Worm (Caenorhabditis elegans): ENCODE measurements around the gene bus-18.

The bus-18 gene

DNA sequence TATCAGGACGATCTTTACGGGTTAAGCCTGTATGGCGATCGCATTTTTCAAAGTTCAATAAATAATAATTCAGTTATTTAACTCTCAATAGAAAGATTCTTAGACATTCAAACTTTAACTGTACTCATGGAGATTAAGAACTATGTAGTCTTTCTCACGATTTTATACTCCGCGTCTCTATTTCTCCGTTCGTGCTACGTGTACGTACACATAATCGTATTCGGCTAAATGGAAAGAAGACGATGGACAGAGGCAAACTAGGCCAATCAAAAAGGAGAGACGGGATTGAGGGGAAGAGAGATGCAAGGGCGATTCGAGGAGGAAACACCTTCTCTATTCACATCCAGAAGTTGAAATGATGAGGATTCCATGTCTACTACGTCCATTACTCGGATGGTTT, at the start of gene bus-18:
Gene bus-18, plus strand, starts transcription at position 301 of the 400 bp plus-strand sequence.
- TF ChIP-seq ama-1 (optimal IDR thresholded peaks at IDR 0.05) (no peak), tra-4 (tag; optimal IDR thresholded peaks at IDR 0.05) (no peak), ceh-36 (tag; optimal IDR thresholded peaks at IDR 0.05) (no peak), B0310.2 (tag; optimal IDR thresholded peaks at IDR 0.05) (no peak), scrt-1 (GFP tag; IDR thresholded peaks at IDR 0.05) (no peak), hnd-1 (tag; optimal IDR thresholded peaks at IDR 0.05) (no peak), tbx-11 (GFP tag; IDR thresholded peaks at IDR 0.05) (no peak), aly-1 (tag; optimal IDR thresholded peaks at IDR 0.05) (no peak), flt-1 (GFP tag; IDR thresholded peaks at IDR 0.05) (no peak), F13C5.2 (tag; optimal IDR thresholded peaks at IDR 0.05) (no peak), pes-1 (GFP tag; IDR thresholded peaks at IDR 0.05) (no peak), sea-1 (GFP tag; conservative IDR thresholded peaks at IDR 0.05) (no peak), ets-7 (tag; optimal IDR thresholded peaks at IDR 0.05) (no peak), hmg-4 (GFP tag; optimal IDR thresholded peaks at IDR 0.05) (no peak), ceh-13 (GFP tag; optimal IDR thresholded peaks at IDR 0.05) (no peak), tbx-37 (GFP tag; conservative IDR thresholded peaks at IDR 0.05) (no peak), hmbx-1 (tag; optimal IDR thresholded peaks at IDR 0.05) (no peak)

DNA sequence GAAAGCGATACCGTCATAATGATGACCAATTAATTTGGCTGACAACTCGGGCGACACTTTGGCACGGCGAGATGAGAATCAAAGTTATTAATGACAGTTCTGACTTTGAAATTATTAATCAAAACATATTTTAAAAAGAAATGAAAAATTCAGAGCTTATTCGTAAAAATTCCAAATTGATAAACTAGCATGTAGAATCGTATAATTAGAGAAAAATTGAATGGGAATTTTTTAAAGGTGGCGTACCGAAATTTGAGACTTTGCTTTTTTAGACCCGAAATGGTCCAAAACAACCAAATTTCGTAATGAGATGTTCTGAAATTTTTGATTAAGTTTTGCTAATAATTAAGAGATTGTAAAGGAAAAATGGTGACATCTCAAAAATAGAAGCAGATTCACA, 47.5 kb upstream of the bus-18 start, which contains the start of gene daf-11:
Gene daf-11, minus strand, starts transcription at position 101 of the 400 bp plus-strand sequence.
- no peak for TF ChIP-seq flt-1 (GFP tag; IDR thresholded peaks at IDR 0.05)
- no peak for TF ChIP-seq tbx-11 (GFP tag; IDR thresholded peaks at IDR 0.05)
- no peak for TF ChIP-seq ceh-13 (GFP tag; optimal IDR thresholded peaks at IDR 0.05)
- no peak for TF ChIP-seq ets-7 (tag; optimal IDR thresholded peaks at IDR 0.05)
- TF ChIP-seq tbx-37 (GFP tag; conservative IDR thresholded peaks at IDR 0.05), result no peak
- no peak for TF ChIP-seq B0310.2 (tag; optimal IDR thresholded peaks at IDR 0.05)
- TF ChIP-seq hmbx-1 (tag; optimal IDR thresholded peaks at IDR 0.05), result no peak
- no peak for TF ChIP-seq ceh-36 (tag; optimal IDR thresholded peaks at IDR 0.05)
- no peak for TF ChIP-seq F13C5.2 (tag; optimal IDR thresholded peaks at IDR 0.05)
- TF ChIP-seq pes-1 (GFP tag; IDR thresholded peaks at IDR 0.05), result no peak
- no peak for TF ChIP-seq hmg-4 (GFP tag; optimal IDR thresholded peaks at IDR 0.05)
- TF ChIP-seq tra-4 (tag; optimal IDR thresholded peaks at IDR 0.05), result no peak
- no peak for TF ChIP-seq sea-1 (GFP tag; conservative IDR thresholded peaks at IDR 0.05)
- TF ChIP-seq scrt-1 (GFP tag; IDR thresholded peaks at IDR 0.05), result no peak

DNA sequence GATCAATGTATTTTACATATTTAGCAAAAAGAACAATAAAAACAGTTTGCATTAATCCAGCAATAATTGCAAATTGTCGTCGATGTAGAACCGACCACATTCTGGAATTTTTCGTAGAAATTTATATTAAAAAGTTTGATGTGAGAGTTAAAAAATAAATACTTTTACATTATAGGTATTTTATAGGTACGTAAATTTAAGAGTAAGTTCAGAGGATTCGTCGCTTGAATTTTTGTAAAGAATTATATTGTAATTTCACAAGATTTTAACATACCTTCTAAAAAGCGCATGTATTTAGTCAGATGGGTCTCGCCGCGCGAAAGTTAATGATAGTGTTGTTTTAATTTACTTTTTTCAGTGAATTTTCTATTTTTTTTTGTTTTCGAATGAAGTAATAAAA, 43.5 kb upstream of the bus-18 start, which contains the start of gene rhr-2:
Gene rhr-2, minus strand, starts transcription at position 101 of the 400 bp plus-strand sequence.
- no peak for TF ChIP-seq F13C5.2 (tag; optimal IDR thresholded peaks at IDR 0.05)
- no peak for TF ChIP-seq hnd-1 (tag; optimal IDR thresholded peaks at IDR 0.05)
- no peak for TF ChIP-seq aly-1 (tag; optimal IDR thresholded peaks at IDR 0.05)
- TF ChIP-seq ets-7 (tag; optimal IDR thresholded peaks at IDR 0.05), result no peak
- TF ChIP-seq ceh-13 (GFP tag; optimal IDR thresholded peaks at IDR 0.05), result no peak
- TF ChIP-seq ceh-36 (tag; optimal IDR thresholded peaks at IDR 0.05), result no peak
- no peak for TF ChIP-seq B0310.2 (tag; optimal IDR thresholded peaks at IDR 0.05)
- no peak for TF ChIP-seq ama-1 (optimal IDR thresholded peaks at IDR 0.05)
- no peak for TF ChIP-seq tbx-11 (GFP tag; IDR thresholded peaks at IDR 0.05)
- TF ChIP-seq tra-4 (tag; optimal IDR thresholded peaks at IDR 0.05), result no peak
- no peak for TF ChIP-seq sea-1 (GFP tag; conservative IDR thresholded peaks at IDR 0.05)
- TF ChIP-seq scrt-1 (GFP tag; IDR thresholded peaks at IDR 0.05), result no peak
- TF ChIP-seq hmg-4 (GFP tag; optimal IDR thresholded peaks at IDR 0.05), result no peak
- no peak for TF ChIP-seq flt-1 (GFP tag; IDR thresholded peaks at IDR 0.05)

DNA sequence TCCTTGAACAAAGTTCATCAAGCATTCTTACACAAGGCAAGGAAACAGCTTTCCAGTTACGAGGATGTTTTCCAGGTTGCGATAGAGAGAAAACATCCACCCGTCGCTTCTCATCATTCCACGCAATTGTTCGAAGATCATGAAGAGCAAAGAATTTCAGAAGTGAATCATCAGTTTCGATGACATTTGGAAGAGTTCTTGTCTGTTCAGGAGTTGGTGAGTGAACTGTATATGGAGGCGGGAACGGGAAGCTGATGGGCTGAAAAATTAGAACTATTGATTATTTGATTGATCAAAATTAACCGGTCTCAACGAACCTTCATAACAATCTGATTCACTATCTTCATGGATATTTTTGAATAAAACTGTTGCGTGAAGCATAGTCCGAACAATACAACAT, 41.5 kb upstream of the bus-18 start:
- TF ChIP-seq tbx-11 (GFP tag; IDR thresholded peaks at IDR 0.05) (no peak), tbx-37 (GFP tag; conservative IDR thresholded peaks at IDR 0.05) (no peak), flt-1 (GFP tag; IDR thresholded peaks at IDR 0.05) (no peak), ets-7 (tag; optimal IDR thresholded peaks at IDR 0.05) (no peak)

DNA sequence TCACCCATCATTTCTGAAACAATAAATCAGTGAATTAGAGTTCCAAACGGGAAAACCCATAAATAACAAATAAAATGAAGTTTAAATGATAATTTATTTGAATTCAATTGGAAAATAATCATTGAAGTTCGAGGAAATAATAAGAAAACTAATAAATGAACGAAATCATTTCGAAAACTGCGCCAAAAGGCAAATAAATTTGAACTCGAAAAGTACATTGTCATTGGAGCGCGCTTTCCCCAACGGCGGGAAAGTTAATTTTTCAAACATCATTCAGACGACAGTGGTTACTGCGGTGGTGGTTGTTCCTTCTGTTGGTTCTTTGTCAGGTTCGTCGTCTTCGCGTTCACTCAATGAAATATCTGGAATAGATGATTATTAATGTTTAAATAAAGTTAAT, 40.1 kb upstream of the bus-18 start, which contains the start of gene npp-22:
Gene npp-22, minus strand, starts transcription at position 13 of the 400 bp plus-strand sequence.
- TF ChIP-seq flt-1 (GFP tag; IDR thresholded peaks at IDR 0.05) (no peak), tbx-11 (GFP tag; IDR thresholded peaks at IDR 0.05) (no peak), hmbx-1 (tag; optimal IDR thresholded peaks at IDR 0.05) (no peak), pes-1 (GFP tag; IDR thresholded peaks at IDR 0.05) (no peak), ama-1 (optimal IDR thresholded peaks at IDR 0.05) (no peak), ets-7 (tag; optimal IDR thresholded peaks at IDR 0.05) (no peak), ceh-13 (GFP tag; optimal IDR thresholded peaks at IDR 0.05) (no peak), aly-1 (tag; optimal IDR thresholded peaks at IDR 0.05) (no peak), hmg-4 (GFP tag; optimal IDR thresholded peaks at IDR 0.05) (no peak)

DNA sequence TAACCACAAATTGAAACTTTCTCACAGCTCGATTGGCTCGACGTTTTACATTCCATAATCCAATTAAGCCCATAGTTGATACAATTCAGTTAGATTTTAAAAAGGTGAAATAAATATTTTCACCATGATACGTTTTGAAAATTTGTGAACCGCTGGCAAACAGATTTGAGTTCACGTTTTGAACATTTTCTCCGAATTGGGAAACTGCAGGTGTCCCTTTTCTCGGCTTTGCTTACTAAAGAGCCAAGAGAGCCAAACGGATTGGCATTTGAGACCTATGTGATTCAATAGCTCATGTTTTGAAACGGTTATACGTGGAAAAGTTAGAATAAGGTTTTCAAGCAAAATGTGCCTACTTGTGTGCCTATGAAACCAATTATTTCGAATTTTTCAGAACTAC, 36.6 kb upstream of the bus-18 start, which contains the start of gene spe-42:
Gene spe-42, minus strand, starts transcription at position 101 of the 400 bp plus-strand sequence.
- TF ChIP-seq tra-4 (tag; optimal IDR thresholded peaks at IDR 0.05) (no peak), F13C5.2 (tag; optimal IDR thresholded peaks at IDR 0.05) (no peak), sea-1 (GFP tag; conservative IDR thresholded peaks at IDR 0.05) (no peak), tbx-37 (GFP tag; conservative IDR thresholded peaks at IDR 0.05) (no peak), aly-1 (tag; optimal IDR thresholded peaks at IDR 0.05) (no peak), pes-1 (GFP tag; IDR thresholded peaks at IDR 0.05) (no peak), ets-7 (tag; optimal IDR thresholded peaks at IDR 0.05) (no peak), hnd-1 (tag; optimal IDR thresholded peaks at IDR 0.05) (no peak), ceh-36 (tag; optimal IDR thresholded peaks at IDR 0.05) (no peak), B0310.2 (tag; optimal IDR thresholded peaks at IDR 0.05) (no peak), ama-1 (optimal IDR thresholded peaks at IDR 0.05) (no peak), ceh-13 (GFP tag; optimal IDR thresholded peaks at IDR 0.05) (no peak), tbx-11 (GFP tag; IDR thresholded peaks at IDR 0.05) (no peak), scrt-1 (GFP tag; IDR thresholded peaks at IDR 0.05) (no peak), hmg-4 (GFP tag; optimal IDR thresholded peaks at IDR 0.05) (no peak), flt-1 (GFP tag; IDR thresholded peaks at IDR 0.05) (no peak), hmbx-1 (tag; optimal IDR thresholded peaks at IDR 0.05) (no peak)

DNA sequence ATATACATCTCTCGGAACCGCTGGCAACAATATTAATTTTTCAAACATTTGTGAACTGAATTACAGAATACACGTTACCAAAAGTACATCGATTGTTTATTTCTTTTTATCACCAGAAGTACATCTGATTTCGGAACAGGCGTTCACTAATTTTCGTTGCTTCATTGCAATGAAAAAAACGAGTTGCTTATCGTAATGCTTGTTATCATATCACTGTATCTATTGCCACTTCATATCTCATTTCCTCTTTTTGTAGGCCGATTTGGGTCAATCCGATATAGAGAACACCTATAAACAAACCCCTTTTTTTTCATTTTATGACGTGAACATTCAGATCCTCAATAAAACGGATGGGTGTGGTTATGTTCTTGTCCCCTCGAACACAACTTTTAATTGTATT, 36.2 kb upstream of the bus-18 start:
- TF ChIP-seq tra-4 (tag; optimal IDR thresholded peaks at IDR 0.05) (no peak), tbx-11 (GFP tag; IDR thresholded peaks at IDR 0.05) (no peak), hmg-4 (GFP tag; optimal IDR thresholded peaks at IDR 0.05) (no peak), scrt-1 (GFP tag; IDR thresholded peaks at IDR 0.05) (no peak), ceh-36 (tag; optimal IDR thresholded peaks at IDR 0.05) (no peak), sea-1 (GFP tag; conservative IDR thresholded peaks at IDR 0.05) (no peak), tbx-37 (GFP tag; conservative IDR thresholded peaks at IDR 0.05) (no peak), F13C5.2 (tag; optimal IDR thresholded peaks at IDR 0.05) (no peak), pes-1 (GFP tag; IDR thresholded peaks at IDR 0.05) (no peak), ets-7 (tag; optimal IDR thresholded peaks at IDR 0.05) (no peak), hmbx-1 (tag; optimal IDR thresholded peaks at IDR 0.05) (no peak), flt-1 (GFP tag; IDR thresholded peaks at IDR 0.05) (no peak), hnd-1 (tag; optimal IDR thresholded peaks at IDR 0.05) (no peak), aly-1 (tag; optimal IDR thresholded peaks at IDR 0.05) (no peak), ceh-13 (GFP tag; optimal IDR thresholded peaks at IDR 0.05) (no peak), B0310.2 (tag; optimal IDR thresholded peaks at IDR 0.05) (no peak), ama-1 (optimal IDR thresholded peaks at IDR 0.05) (no peak)
